Fruit fly (Drosophila melanogaster): ENCODE results near the gene CG42780.

Gene CG42780

DNA sequence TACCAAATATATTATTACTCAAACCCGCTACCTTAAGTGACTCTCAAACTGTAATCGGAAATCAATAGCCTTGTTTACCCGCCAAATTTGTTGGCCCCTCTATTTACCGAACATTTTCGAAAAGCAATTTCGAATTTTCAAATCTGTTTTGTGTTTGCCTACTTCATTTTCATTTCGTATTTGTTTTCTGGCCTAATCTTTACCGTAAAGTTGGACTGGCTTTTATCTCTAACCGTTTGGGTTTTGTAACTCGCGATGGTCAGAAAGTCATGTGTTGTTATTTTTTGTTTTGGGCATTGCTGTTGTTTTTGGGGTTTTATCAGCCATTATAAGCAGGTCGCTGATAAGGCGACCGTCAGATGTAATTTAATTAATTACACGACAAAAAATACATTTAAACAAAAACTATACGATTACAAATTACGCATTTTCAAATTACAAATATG, 1.3 kb upstream of the CG42780 start (continued):
- no peak for TF ChIP-seq usp (GFP tag; optimal IDR thresholded peaks at IDR 0.05)
- peak; percentile 35 for TF ChIP-seq CG14710 (tag; optimal IDR thresholded peaks at IDR 0.05)
- TF ChIP-seq CG31365 (tag; optimal IDR thresholded peaks at IDR 0.05) = peak; percentile 12
- no peak for TF ChIP-seq CG14050 (GFP tag; IDR thresholded peaks at IDR 0.05)
- no peak for TF ChIP-seq CG31224 (GFP tag; IDR thresholded peaks at IDR 0.05)
- no peak for TF ChIP-seq CG3281 (GFP tag; optimal IDR thresholded peaks at IDR 0.05)
- no peak for TF ChIP-seq MBD-R2 (GFP tag; IDR thresholded peaks at IDR 0.05)
- no peak for TF ChIP-seq Drgx (GFP tag; IDR thresholded peaks at IDR 0.05)
- TF ChIP-seq CG2120 (GFP tag; optimal IDR thresholded peaks at IDR 0.05) = no peak
- peak; percentile 18 for TF ChIP-seq stwl (tag; optimal IDR thresholded peaks at IDR 0.05)
- TF ChIP-seq dm (GFP tag; optimal IDR thresholded peaks at IDR 0.05) = no peak
- TF ChIP-seq CrebB (tag; optimal IDR thresholded peaks at IDR 0.05) = peak; percentile 25
- TF ChIP-seq slbo (GFP tag; IDR thresholded peaks at IDR 0.05) = no peak
- peak; percentile 37 for TF ChIP-seq CG33213 (GFP tag; optimal IDR thresholded peaks at IDR 0.05)
- TF ChIP-seq CG11696 (GFP tag; IDR thresholded peaks at IDR 0.05) = peak; percentile 64
- no peak for TF ChIP-seq MESR4 (GFP tag; optimal IDR thresholded peaks at IDR 0.05)
- no peak for TF ChIP-seq jigr1 (GFP tag; IDR thresholded peaks at IDR 0.05)
- TF ChIP-seq zfh2 (GFP tag; optimal IDR thresholded peaks at IDR 0.05) = no peak
- TF ChIP-seq Mad (GFP tag; optimal IDR thresholded peaks at IDR 0.05) = no peak
- TF ChIP-seq ara (GFP tag; IDR thresholded peaks at IDR 0.05) = peak; percentile 54; the same call in 1 of the 2 replicates
- peak; percentile 41 for TF ChIP-seq cad (GFP tag; optimal IDR thresholded peaks at IDR 0.05)
- TF ChIP-seq ham (GFP tag; IDR thresholded peaks at IDR 0.05) = no peak
- TF ChIP-seq otp (GFP tag; IDR thresholded peaks at IDR 0.05) = peak; percentile 76; the same call in 2 of the 3 replicates
- peak; percentile 65 for TF ChIP-seq tup (GFP tag; optimal IDR thresholded peaks at IDR 0.05)
- peak in 1 of 2 experiments; percentile 68 for TF ChIP-seq eve (GFP tag; optimal IDR thresholded peaks at IDR 0.05)
- TF ChIP-seq CG12391 (tag; optimal IDR thresholded peaks at IDR 0.05) = no peak
- peak; percentile 75 for TF ChIP-seq ATbp (GFP tag; optimal IDR thresholded peaks at IDR 0.05)
- TF ChIP-seq CG43689 (GFP tag; IDR thresholded peaks at IDR 0.05) = no peak
- TF ChIP-seq CG2199 (GFP tag; IDR thresholded peaks at IDR 0.05) = no peak
- peak; percentile 84 for TF ChIP-seq CG7745 (tag; optimal IDR thresholded peaks at IDR 0.05)
- no peak for TF ChIP-seq tin (GFP tag; optimal IDR thresholded peaks at IDR 0.05)
- TF ChIP-seq CG3726 (GFP tag; IDR thresholded peaks at IDR 0.05) = no peak
- peak; percentile 33 for TF ChIP-seq gem (tag; optimal IDR thresholded peaks at IDR 0.05)
- TF ChIP-seq CG31388 (GFP tag; optimal IDR thresholded peaks at IDR 0.05) = no peak
- TF ChIP-seq chif (GFP tag; optimal IDR thresholded peaks at IDR 0.05) = no peak
- peak; percentile 78 for TF ChIP-seq wek (GFP tag; optimal IDR thresholded peaks at IDR 0.05)
- no peak for TF ChIP-seq sr (GFP tag; IDR thresholded peaks at IDR 0.05)
- peak; percentile 80 for TF ChIP-seq Awh (GFP tag; IDR thresholded peaks at IDR 0.05)
- TF ChIP-seq Jarid2 (GFP tag; optimal IDR thresholded peaks at IDR 0.05) = peak; percentile 6
- TF ChIP-seq CG10462 (GFP tag; optimal IDR thresholded peaks at IDR 0.05) = no peak
- TF ChIP-seq pan (optimal IDR thresholded peaks at IDR 0.05) = no peak
- TF ChIP-seq pan (GFP tag; optimal IDR thresholded peaks at IDR 0.05 in 1 of 2, IDR thresholded peaks at IDR 0.05 in 1 of 2) = peak in 1 of 2 experiments; percentile 54
- peak; percentile 47 for TF ChIP-seq CG4854 (GFP tag; optimal IDR thresholded peaks at IDR 0.05)
- TF ChIP-seq dysf (GFP tag; IDR thresholded peaks at IDR 0.05) = no peak; the same call in 2 of the 3 replicates
- no peak for TF ChIP-seq Ptx1 (GFP tag; IDR thresholded peaks at IDR 0.05)
- no peak for TF ChIP-seq CG3847 (GFP tag; IDR thresholded peaks at IDR 0.05)
- TF ChIP-seq CG13296 (GFP tag; optimal IDR thresholded peaks at IDR 0.05) = no peak
- TF ChIP-seq eyg (GFP tag; optimal IDR thresholded peaks at IDR 0.05) = no peak
- TF ChIP-seq cg (GFP tag; optimal IDR thresholded peaks at IDR 0.05) = no peak
- peak; percentile 1 for TF ChIP-seq Six4 (GFP tag; optimal IDR thresholded peaks at IDR 0.05)
- peak; percentile 31 for TF ChIP-seq Atf3 (GFP tag; optimal IDR thresholded peaks at IDR 0.05)
- TF ChIP-seq croc (GFP tag; conservative IDR thresholded peaks at IDR 0.05) = no peak
- no peak for TF ChIP-seq Hmr (GFP tag; optimal IDR thresholded peaks at IDR 0.05)
